Worm (Caenorhabditis elegans): ENCODE results near the gene mmaa-1.

- TF ChIP-seq ceh-24 (tag; optimal IDR thresholded peaks at IDR 0.05) (no peak), ceh-19 (GFP tag; optimal IDR thresholded peaks at IDR 0.05) (no peak)
These were observed 47.3 kb downstream of the mmaa-1 start, which contains the start of gene ZK1127.4 for ce11 chrII:7053649-7054048.

Data from whole organism, late embryonic.